Worm (Caenorhabditis elegans): ENCODE measurements around the gene srw-34.

ce11 chrV:16535172-16535571 is 13.0 kb upstream of the srw-34 start, which contains the start of gene Y32B12B.8:
- TF ChIP-seq daf-12 (tag; optimal IDR thresholded peaks at IDR 0.05) (no peak), T26A8.4 (GFP tag; IDR thresholded peaks at IDR 0.05) (no peak), lin-15B (tag; optimal IDR thresholded peaks at IDR 0.05) (no peak), snpc-4 (tag; optimal IDR thresholded peaks at IDR 0.05) (no peak), lin-13 (GFP tag; optimal IDR thresholded peaks at IDR 0.05) (no peak), pqm-1 (tag; optimal IDR thresholded peaks at IDR 0.05) (no peak), nhr-28 (tag; optimal IDR thresholded peaks at IDR 0.05) (no peak), ceh-82 (tag; optimal IDR thresholded peaks at IDR 0.05) (no peak)

Data from whole organism, L4 larva.